Fruit fly (Drosophila melanogaster) whole organism, prepupa: ENCODE data around the gene Prosbeta7.

Experiments
- Blimp-1 ChIP-seq: fragments of 200-800 bp; sonication (Bioruptor generic); optimal IDR thresholded peaks from 3 replicates; lab custom pipeline; 2017; ENCODE audit warnings: missing biosample characterization, missing genetic modification characterization, mild to moderate bottlenecking, moderate library complexity, missing genetic modification reagents
- CG10631 ChIP-seq: fragments of 200-800 bp; sonication (Bioruptor generic); optimal IDR thresholded peaks from 2 replicates; lab custom pipeline; 2016; ENCODE audit warnings: missing biosample characterization, missing genetic modification characterization
- CG10669 ChIP-seq: fragments of 200-800 bp; sonication (Bioruptor generic); optimal IDR thresholded peaks from 3 replicates; lab custom pipeline; 2018; ENCODE audit warnings: missing biosample characterization, mild to moderate bottlenecking, missing genetic modification characterization, moderate library complexity
- CG11294 ChIP-seq: fragments of 200-800 bp; sonication (Bioruptor generic); IDR thresholded peaks from 2 replicates; pipeline ENCODE4 v1.3.6; 2022; ENCODE audit warnings: missing biosample characterization, missing genetic modification characterization
- CG11762 ChIP-seq: fragments of 200-800 bp; sonication (Bioruptor generic); optimal IDR thresholded peaks from 3 replicates; lab custom pipeline; 2016; ENCODE audit warnings: missing biosample characterization, missing genetic modification characterization; ENCODE audit not compliant: insufficient read depth
- CG11902 ChIP-seq: fragments of 200-800 bp; sonication (Bioruptor generic); optimal IDR thresholded peaks from 3 replicates; lab custom pipeline; 2016; ENCODE audit warnings: missing biosample characterization, missing genetic modification characterization
- CG1621 ChIP-seq: fragments of 200-800 bp; sonication (Bioruptor generic); optimal IDR thresholded peaks from 3 replicates; lab custom pipeline; 2018; ENCODE audit warnings: missing biosample characterization, mild to moderate bottlenecking, missing genetic modification characterization
- CG3032 ChIP-seq: fragments of 200-800 bp; optimal IDR thresholded peaks from 2 replicates; lab custom pipeline; 2019; ENCODE audit warnings: missing biosample characterization, mild to moderate bottlenecking, missing genetic modification characterization, moderate library complexity
- CG32006 ChIP-seq: fragments of 200-800 bp; sonication (Bioruptor generic); optimal IDR thresholded peaks from 3 replicates; lab custom pipeline; 2017; ENCODE audit warnings: missing biosample characterization, mild to moderate bottlenecking, missing genetic modification characterization
- CG34406 ChIP-seq: fragments of 200-800 bp; sonication (Bioruptor generic); optimal IDR thresholded peaks from 3 replicates; lab custom pipeline; 2016; ENCODE audit warnings: missing biosample characterization, missing genetic modification characterization
- CG4318 ChIP-seq: fragments of 200-800 bp; sonication (Bioruptor generic); optimal IDR thresholded peaks from 3 replicates; lab custom pipeline; 2017; ENCODE audit warnings: missing biosample characterization, mild to moderate bottlenecking, missing genetic modification characterization
- CG6163 ChIP-seq: fragments of 200-800 bp; sonication (Bioruptor generic); IDR thresholded peaks from 3 replicates; pipeline ENCODE4 v1.3.6; 2022; ENCODE audit warnings: missing biosample characterization, missing genetic modification characterization
- CG6276 ChIP-seq: fragments of 200-800 bp; sonication (Bioruptor generic); optimal IDR thresholded peaks from 2 replicates; lab custom pipeline; 2017; ENCODE audit warnings: missing biosample characterization, mild to moderate bottlenecking, missing genetic modification characterization
- CG6792 ChIP-seq: fragments of 200-800 bp; sonication (Bioruptor generic); optimal IDR thresholded peaks from 3 replicates; lab custom pipeline; 2016; ENCODE audit warnings: missing biosample characterization, missing genetic modification characterization
- CG6808 ChIP-seq: fragments of 200-800 bp; sonication (Bioruptor generic); optimal IDR thresholded peaks from 3 replicates; lab custom pipeline; 2017; ENCODE audit warnings: missing biosample characterization, missing genetic modification characterization, mild to moderate bottlenecking, moderate library complexity, missing genetic modification reagents
- CG6854 ChIP-seq: fragments of 200-800 bp; sonication (Bioruptor generic); optimal IDR thresholded peaks from 2 replicates; lab custom pipeline; 2017; ENCODE audit warnings: missing biosample characterization, mild to moderate bottlenecking, missing genetic modification characterization
- CG7368 ChIP-seq: fragments of 200-800 bp; sonication (Bioruptor generic); optimal IDR thresholded peaks from 3 replicates; lab custom pipeline; 2016; ENCODE audit warnings: missing biosample characterization, missing genetic modification characterization
- CG8632 ChIP-seq: fragments of 200-800 bp; sonication (Bioruptor generic); optimal IDR thresholded peaks from 3 replicates; lab custom pipeline; 2016; ENCODE audit warnings: missing biosample characterization, missing genetic modification characterization
- CG9139 ChIP-seq: fragments of 200-800 bp; sonication (Bioruptor generic); optimal IDR thresholded peaks from 3 replicates; lab custom pipeline; 2017; ENCODE audit warnings: missing biosample characterization, mild to moderate bottlenecking, missing genetic modification characterization
- Eip75B ChIP-seq: fragments of 200-800 bp; sonication (Bioruptor generic); optimal IDR thresholded peaks from 3 replicates; lab custom pipeline; 2016; ENCODE audit warnings: missing biosample characterization, missing genetic modification characterization
- Eip78C ChIP-seq: fragments of 200-800 bp; sonication (Bioruptor generic); peaks from one replicate; lab custom pipeline; 2016; ENCODE audit warnings: missing biosample characterization, missing genetic modification characterization
- Eip93F ChIP-seq: fragments of 200-800 bp; sonication (Bioruptor generic); optimal IDR thresholded peaks from 2 replicates; lab custom pipeline; 2016; ENCODE audit warnings: missing biosample characterization, mild to moderate bottlenecking, missing genetic modification characterization
- Ets21C ChIP-seq: fragments of 200-800 bp; sonication (Bioruptor generic); optimal IDR thresholded peaks from 3 replicates; lab custom pipeline; 2016; ENCODE audit warnings: missing biosample characterization, missing genetic modification characterization
- Ets96B ChIP-seq: fragments of 200-800 bp; optimal IDR thresholded peaks from 2 replicates; lab custom pipeline; 2019; ENCODE audit warnings: missing biosample characterization, mild to moderate bottlenecking, missing genetic modification characterization, moderate library complexity
- Hr38 ChIP-seq: sonication (Bioruptor generic); optimal IDR thresholded peaks from 2 replicates; lab custom pipeline; 2016; ENCODE audit warnings: missing biosample characterization, missing genetic modification characterization
- Hr39 ChIP-seq: fragments of 200-800 bp; sonication (Bioruptor generic); optimal IDR thresholded peaks from 2 replicates; lab custom pipeline; 2016; ENCODE audit warnings: missing biosample characterization, missing genetic modification characterization
- Hr4 ChIP-seq: fragments of 200-800 bp; sonication (Bioruptor generic); optimal IDR thresholded peaks from 3 replicates; lab custom pipeline; 2016; ENCODE audit warnings: missing biosample characterization, missing genetic modification characterization
- Lpt ChIP-seq: fragments of 200-800 bp; sonication (Bioruptor generic); optimal IDR thresholded peaks from 3 replicates; lab custom pipeline; 2016; ENCODE audit warnings: missing biosample characterization, missing genetic modification characterization
- Met ChIP-seq: fragments of 200-800 bp; sonication (Bioruptor generic); optimal IDR thresholded peaks from 3 replicates; lab custom pipeline; 2016; ENCODE audit warnings: missing biosample characterization, missing genetic modification characterization
- OdsH ChIP-seq: fragments of 200-800 bp; sonication (Bioruptor generic); optimal IDR thresholded peaks from 3 replicates; lab custom pipeline; 2016; ENCODE audit warnings: missing biosample characterization, missing genetic modification characterization
- Sox14 ChIP-seq: fragments of 200-800 bp; sonication (Bioruptor generic); optimal IDR thresholded peaks from 3 replicates; lab custom pipeline; 2016; ENCODE audit warnings: missing biosample characterization, missing genetic modification characterization
- Sox15 ChIP-seq: fragments of 200-800 bp; sonication (Bioruptor generic); optimal IDR thresholded peaks from 3 replicates; lab custom pipeline; 2016; ENCODE audit warnings: missing biosample characterization, missing genetic modification characterization
- achi ChIP-seq: fragments of 200-800 bp; sonication (Bioruptor generic); optimal IDR thresholded peaks from 3 replicates; lab custom pipeline; 2016; ENCODE audit warnings: missing biosample characterization, missing genetic modification characterization
- acj6 ChIP-seq: fragments of 200-800 bp; sonication (Bioruptor generic); optimal IDR thresholded peaks from 3 replicates; lab custom pipeline; 2016; ENCODE audit warnings: missing biosample characterization, missing genetic modification characterization
- cyc ChIP-seq: fragments of 200-800 bp; sonication (Bioruptor generic); optimal IDR thresholded peaks from 3 replicates; lab custom pipeline; 2016; ENCODE audit warnings: missing biosample characterization, missing genetic modification characterization
- dac ChIP-seq: fragments of 200-800 bp; sonication (Bioruptor generic); optimal IDR thresholded peaks from 2 replicates; lab custom pipeline; 2017; ENCODE audit warnings: missing biosample characterization, mild to moderate bottlenecking, missing genetic modification characterization
- dsx ChIP-seq: fragments of 200-800 bp; optimal IDR thresholded peaks from 3 replicates; lab custom pipeline; 2019; ENCODE audit warnings: missing biosample characterization, mild to moderate bottlenecking, missing genetic modification characterization, moderate library complexity; ENCODE audit not compliant: poor library complexity, severe bottlenecking
- esn ChIP-seq: fragments of 200-800 bp; sonication (Bioruptor generic); optimal IDR thresholded peaks from 2 replicates; lab custom pipeline; 2016; ENCODE audit warnings: missing biosample characterization, mild to moderate bottlenecking, missing genetic modification characterization, moderate library complexity
- fd59A ChIP-seq: fragments of 200-800 bp; sonication (Bioruptor generic); optimal IDR thresholded peaks from 2 replicates; lab custom pipeline; 2017; ENCODE audit warnings: missing biosample characterization, mild to moderate bottlenecking, missing genetic modification characterization, missing genetic modification reagents
- fkh ChIP-seq: fragments of 200-800 bp; sonication (Bioruptor generic); optimal IDR thresholded peaks from 3 replicates; lab custom pipeline; 2017; ENCODE audit warnings: missing biosample characterization, mild to moderate bottlenecking, missing genetic modification characterization, moderate library complexity
- lz ChIP-seq: fragments of 200-800 bp; sonication (Bioruptor generic); optimal IDR thresholded peaks from 3 replicates; lab custom pipeline; 2016; ENCODE audit warnings: missing biosample characterization, missing genetic modification characterization
- net ChIP-seq: fragments of 200-800 bp; sonication (Bioruptor generic); optimal IDR thresholded peaks from 3 replicates; lab custom pipeline; 2016; ENCODE audit warnings: missing biosample characterization, missing genetic modification characterization
- pdm3 ChIP-seq: fragments of 200-800 bp; sonication (Bioruptor generic); optimal IDR thresholded peaks from 3 replicates; lab custom pipeline; 2016; ENCODE audit warnings: missing biosample characterization, missing genetic modification characterization
- salr ChIP-seq, 2 experiments: fragments of 200-800 bp; sonication (Bioruptor generic); optimal IDR thresholded peaks; 3 replicates each; lab custom pipeline; 2016 to 2018; ENCODE audit warnings: missing biosample characterization in 2 of 2, missing genetic modification characterization in 2 of 2, mild to moderate bottlenecking in 1 of 2
- spab ChIP-seq: fragments of 200-800 bp; sonication (Bioruptor generic); optimal IDR thresholded peaks from 2 replicates; lab custom pipeline; 2017; ENCODE audit warnings: missing biosample characterization, mild to moderate bottlenecking, missing genetic modification characterization, missing genetic modification reagents
- ss ChIP-seq, 2 experiments: fragments of 200-800 bp; sonication (Bioruptor generic); optimal IDR thresholded peaks; 2 replicates in 1 of 2; 3 replicates in 1 of 2; lab custom pipeline; 2017 to 2018; ENCODE audit warnings: mild to moderate bottlenecking in 2 of 2, missing biosample characterization in 2 of 2, missing genetic modification characterization in 2 of 2, moderate library complexity in 1 of 2
- svp ChIP-seq: fragments of 200-800 bp; sonication (Bioruptor generic); peaks from one replicate; lab custom pipeline; 2016; ENCODE audit warnings: missing biosample characterization, missing genetic modification characterization
- topi ChIP-seq: fragments of 200-800 bp; sonication (Bioruptor generic); optimal IDR thresholded peaks from 3 replicates; lab custom pipeline; 2016; ENCODE audit warnings: missing biosample characterization, missing genetic modification characterization
- vri ChIP-seq: fragments of 200-800 bp; sonication (Bioruptor generic); optimal IDR thresholded peaks from 3 replicates; lab custom pipeline; 2016; ENCODE audit warnings: missing biosample characterization, mild to moderate bottlenecking, missing genetic modification characterization

Prosbeta7 gene

DNA sequence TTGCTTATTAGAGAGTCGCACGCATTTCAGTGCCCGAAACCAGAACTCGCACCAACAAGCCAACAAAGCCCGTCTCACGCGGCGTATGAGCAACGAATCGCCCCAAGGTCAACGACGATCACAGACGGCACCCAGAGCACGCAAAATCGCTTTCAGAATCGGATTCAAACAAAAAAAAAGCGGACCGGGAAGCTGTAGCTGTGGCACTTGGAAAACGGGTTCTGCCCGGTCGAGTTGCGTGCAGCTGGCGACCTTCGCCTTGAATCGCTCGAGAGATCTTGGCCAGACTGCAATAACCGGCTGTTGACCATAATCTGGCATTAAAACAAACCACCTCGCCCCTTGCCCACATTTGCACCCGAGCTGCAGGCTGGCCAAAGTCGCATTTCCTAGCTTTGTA lies 5.2 kb upstream of the Prosbeta7 start:
- TF ChIP-seq CG7368: no peak
- no peak for TF ChIP-seq CG8632 (GFP tag; lab: Kevin White, UChicago)
- TF ChIP-seq Lpt (GFP tag; lab: Kevin White, UChicago): peak; percentile 47
- TF ChIP-seq CG6808 (GFP tag; lab: Kevin White, UChicago): peak; percentile 32
- no peak for TF ChIP-seq vri
- TF ChIP-seq CG10631 (GFP tag; lab: Kevin White, UChicago): no peak
- TF ChIP-seq CG9139 (GFP tag; lab: Kevin White, UChicago): peak; percentile 34
- no peak for TF ChIP-seq fd59A (GFP tag; lab: Kevin White, UChicago)
- no peak for TF ChIP-seq Hr4 (GFP tag; lab: Kevin White, UChicago)
- no peak for TF ChIP-seq lz
- TF ChIP-seq CG1621 (tag; lab: Kevin White, UChicago): peak; percentile 74
- no peak for TF ChIP-seq cyc (GFP tag; lab: Kevin White, UChicago)
- TF ChIP-seq svp: peak; percentile 78
- no peak for TF ChIP-seq spab (GFP tag; lab: Kevin White, UChicago)
- no peak for TF ChIP-seq OdsH (GFP tag; lab: Kevin White, UChicago)
- TF ChIP-seq Blimp-1 (GFP tag; lab: Kevin White, UChicago): peak; percentile 43
- TF ChIP-seq CG6163: 0 out of 3 replicates have a peak, but pooled peaks have one; percentile 17
- peak; percentile 68 for TF ChIP-seq Eip75B (GFP tag; lab: Kevin White, UChicago)
- no peak for TF ChIP-seq salr (GFP tag; optimal IDR thresholded peaks at IDR 0.05; lab: Kevin White, UChicago)
- TF ChIP-seq ss (GFP tag; optimal IDR thresholded peaks at IDR 0.05; lab: Kevin White, UChicago): peak; percentile 56 to 99
- TF ChIP-seq achi (GFP tag; lab: Kevin White, UChicago): no peak
- TF ChIP-seq esn (GFP tag; lab: Kevin White, UChicago): no peak
- TF ChIP-seq CG6276: no peak
- peak; percentile 90 for TF ChIP-seq CG6854
- no peak for TF ChIP-seq topi
- TF ChIP-seq CG32006 (GFP tag; lab: Kevin White, UChicago): no peak
- no peak for TF ChIP-seq Sox14
- TF ChIP-seq net (GFP tag; lab: Kevin White, UChicago): peak; percentile 18
- no peak for TF ChIP-seq CG4318 (GFP tag; lab: Kevin White, UChicago)
- TF ChIP-seq Ets21C (GFP tag; lab: Kevin White, UChicago): no peak
- TF ChIP-seq CG34406 (GFP tag; lab: Kevin White, UChicago): no peak
- TF ChIP-seq CG11762 (GFP tag; lab: Kevin White, UChicago): no peak
- peak; percentile 35 for TF ChIP-seq Hr39 (GFP tag; lab: Kevin White, UChicago)
- no peak for TF ChIP-seq acj6
- TF ChIP-seq CG11294 (GFP tag; lab: Robert Waterston, UW): no peak
- TF ChIP-seq dac: no peak
- peak; percentile 25 for TF ChIP-seq Eip78C

DNA sequence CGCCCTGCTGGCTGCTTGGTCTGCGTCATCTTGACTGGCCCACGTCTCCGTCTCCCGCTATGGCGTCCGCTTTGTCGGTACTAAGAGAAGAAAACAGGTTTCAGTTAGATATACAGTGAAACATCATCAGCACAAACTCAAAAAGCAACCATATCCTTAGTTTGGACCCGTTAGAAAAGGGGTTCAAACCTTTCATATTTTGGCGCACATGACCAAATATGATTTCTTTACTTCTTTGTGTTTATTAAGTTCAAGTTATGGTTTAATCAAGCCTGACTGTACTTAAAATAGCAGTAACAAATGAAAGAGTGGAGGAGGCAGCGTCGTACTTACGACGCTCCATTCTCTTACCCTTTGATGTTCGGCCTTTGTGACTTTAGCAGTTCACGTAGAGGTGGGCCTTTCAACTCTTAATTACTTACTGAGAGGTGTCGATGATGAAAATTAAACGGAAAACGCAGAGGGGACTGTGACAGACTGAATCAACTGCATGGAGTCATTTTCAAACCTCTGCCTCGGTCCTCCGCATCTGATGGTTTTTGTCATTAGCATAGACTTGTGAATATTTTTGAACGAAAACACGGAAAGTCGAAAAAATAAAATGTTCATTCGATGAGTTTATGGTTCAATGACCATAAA lies 3.6 kb upstream of the Prosbeta7 start:
- peak; percentile 81 for TF ChIP-seq dac
- peak; percentile 92 for TF ChIP-seq acj6
- peak; percentile 94 for TF ChIP-seq CG32006 (GFP tag; lab: Kevin White, UChicago)
- peak; percentile 91 for TF ChIP-seq pdm3 (GFP tag; lab: Kevin White, UChicago)
- TF ChIP-seq CG6163: peak; percentile 97
- peak; percentile 93 for TF ChIP-seq cyc (GFP tag; lab: Kevin White, UChicago)
- peak; percentile 89 for TF ChIP-seq dsx (GFP tag; lab: Kevin White, UChicago)
- peak; percentile 86 for TF ChIP-seq CG1621 (tag; lab: Kevin White, UChicago)
- peak; percentile 90 for TF ChIP-seq CG6792 (GFP tag; lab: Kevin White, UChicago)
- TF ChIP-seq CG34406 (GFP tag; lab: Kevin White, UChicago): peak; percentile 84
- TF ChIP-seq OdsH (GFP tag; lab: Kevin White, UChicago): peak; percentile 92
- peak; percentile 93 for TF ChIP-seq Ets96B (tag; lab: Kevin White, UChicago)
- TF ChIP-seq CG3032 (tag; lab: Kevin White, UChicago): peak; percentile 84
- peak; percentile 92 for TF ChIP-seq topi
- TF ChIP-seq achi (GFP tag; lab: Kevin White, UChicago): peak; percentile 92
- peak; percentile 94 for TF ChIP-seq Hr39 (GFP tag; lab: Kevin White, UChicago)
- TF ChIP-seq CG7368: peak; percentile 91
- TF ChIP-seq CG10669 (GFP tag; lab: Kevin White, UChicago): peak; percentile 90
- TF ChIP-seq Hr38 (GFP tag; lab: Kevin White, UChicago): peak; percentile 56
- TF ChIP-seq CG11902 (GFP tag; lab: Kevin White, UChicago): peak; percentile 83
- peak; percentile 57 for TF ChIP-seq Eip93F
- TF ChIP-seq CG10631 (GFP tag; lab: Kevin White, UChicago): peak; percentile 92
- TF ChIP-seq fkh: peak; percentile 42
- TF ChIP-seq Sox15 (GFP tag; lab: Kevin White, UChicago): peak; percentile 78
- TF ChIP-seq Met (GFP tag; lab: Kevin White, UChicago): peak; percentile 93
